Worm (Caenorhabditis elegans): Measurements from ENCODE around the gene F21C10.3.
A peak's percentile ranks its signal among the peaks of the same experiment; 100 is the strongest.

F21C10.3 gene

DNA sequence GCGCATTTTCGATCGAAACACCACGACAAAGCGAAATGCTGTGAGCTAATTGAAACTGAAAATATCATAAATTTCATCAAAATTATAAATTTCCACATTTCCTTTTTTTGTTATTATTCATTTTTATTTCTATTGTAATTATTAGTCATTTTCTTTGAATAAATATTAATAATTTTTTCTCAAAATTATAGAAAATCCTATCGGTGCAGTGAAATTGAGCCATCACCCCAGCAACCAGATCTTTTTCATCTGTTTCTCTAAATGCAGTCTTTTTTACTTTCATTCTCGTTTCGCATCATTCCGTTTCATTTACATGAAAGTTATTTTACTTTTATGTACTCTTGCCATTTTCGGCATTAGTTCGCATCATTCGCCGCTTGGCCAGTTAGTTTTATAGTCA lies 5.9 kb upstream of the F21C10.3 start, which contains the start of gene F21C10.13:
Gene F21C10.13 (plus strand): TSS at position 301 of the 400 bp plus-strand sequence.
- TF ChIP-seq swsn-7 (tag; optimal IDR thresholded peaks at IDR 0.05): no peak
- TF ChIP-seq efl-1 (optimal IDR thresholded peaks at IDR 0.05): no peak
- peak in 1 of 2 experiments; percentile 52 for TF ChIP-seq efl-1 (GFP tag; optimal IDR thresholded peaks at IDR 0.05 in 1 of 2)
- TF ChIP-seq skn-1 (tag; optimal IDR thresholded peaks at IDR 0.05): no peak
- TF ChIP-seq pag-3 (tag; optimal IDR thresholded peaks at IDR 0.05; ENCODE audit: borderline replicate concordance, insufficient read depth): no peak

- TF ChIP-seq hlh-4 (tag; optimal IDR thresholded peaks at IDR 0.05) (no peak), lin-14 (GFP tag; optimal IDR thresholded peaks at IDR 0.05) (no peak), lsy-2 (tag; optimal IDR thresholded peaks at IDR 0.05) (no peak), nhr-11 (tag; optimal IDR thresholded peaks at IDR 0.05) (no peak), mdl-1 (tag; optimal IDR thresholded peaks at IDR 0.05) (no peak), ztf-4 (tag; optimal IDR thresholded peaks at IDR 0.05) (no peak), nhr-76 (tag; optimal IDR thresholded peaks at IDR 0.05) (no peak), jun-1 (tag; optimal IDR thresholded peaks at IDR 0.05) (no peak), aly-2 (tag; optimal IDR thresholded peaks at IDR 0.05) (no peak), efl-1 (optimal IDR thresholded peaks at IDR 0.05) (no peak), efl-1 (GFP tag; optimal IDR thresholded peaks at IDR 0.05 in 1 of 2) (no peak), sptf-1 (tag; optimal IDR thresholded peaks at IDR 0.05) (no peak), egl-27 (tag; optimal IDR thresholded peaks at IDR 0.05) (no peak), C04F5.9 (tag; optimal IDR thresholded peaks at IDR 0.05) (no peak), ama-1 (optimal IDR thresholded peaks at IDR 0.05) (no peak), unc-86 (tag; optimal IDR thresholded peaks at IDR 0.05) (no peak), zag-1 (tag; optimal IDR thresholded peaks at IDR 0.05) (no peak), mep-1 (tag; optimal IDR thresholded peaks at IDR 0.05) (no peak), ets-5 (GFP tag; IDR thresholded peaks at IDR 0.05) (no peak), dpl-1 (GFP tag; optimal IDR thresholded peaks at IDR 0.05) (no peak)
Measured at ce11 chrV:9123186-9123585, 4.7 kb upstream of the F21C10.3 start, which contains the start of gene F21C10.11. Gene F21C10.11 (plus strand): TSS chrV:9123486.

- no peak for TF ChIP-seq elt-3 (tag; optimal IDR thresholded peaks at IDR 0.05)
- TF ChIP-seq ceh-88 (GFP tag; IDR thresholded peaks at IDR 0.05): no peak
- no peak for TF ChIP-seq mep-1 (tag; optimal IDR thresholded peaks at IDR 0.05)
- TF ChIP-seq pag-3 (tag; optimal IDR thresholded peaks at IDR 0.05; ENCODE audit: borderline replicate concordance, insufficient read depth): no peak
- no peak for TF ChIP-seq nhr-84 (tag; optimal IDR thresholded peaks at IDR 0.05)
- TF ChIP-seq F16B12.6 (tag; optimal IDR thresholded peaks at IDR 0.05): no peak
- no peak for TF ChIP-seq fkh-10 (GFP tag; optimal IDR thresholded peaks at IDR 0.05)
- no peak for TF ChIP-seq mab-9 (GFP tag; IDR thresholded peaks at IDR 0.05)
Measured at ce11 chrV:9124180-9124579, 3.7 kb upstream of the F21C10.3 start, which contains the start of gene F21C10.6. Gene F21C10.6 (plus strand): TSS chrV:9124480.

DNA sequence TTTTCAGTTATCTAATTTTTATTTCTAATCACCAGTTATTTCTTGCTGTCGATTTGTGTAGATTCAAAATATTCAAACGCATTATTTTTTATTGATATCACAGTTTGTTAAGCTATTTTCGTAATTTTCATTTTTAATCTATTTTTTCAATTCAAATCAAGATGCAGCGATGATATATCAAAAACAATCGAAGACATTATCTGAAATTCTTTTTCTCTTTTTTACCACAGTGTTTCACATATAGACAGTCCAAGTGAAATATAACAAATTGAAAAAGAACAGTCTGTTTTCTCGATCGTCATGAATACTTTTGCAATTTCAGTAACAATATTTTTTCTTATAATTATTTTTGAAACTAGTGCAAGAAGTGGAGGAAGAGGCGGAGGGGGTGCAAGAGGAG lies 2.5 kb upstream of the F21C10.3 start, which contains the start of gene F21C10.5:
Gene F21C10.5 (plus strand): TSS at position 301 of the 400 bp plus-strand sequence.
- TF ChIP-seq elt-3 (tag; optimal IDR thresholded peaks at IDR 0.05) (no peak), nhr-77 (tag; optimal IDR thresholded peaks at IDR 0.05) (no peak), lin-14 (GFP tag; optimal IDR thresholded peaks at IDR 0.05) (no peak), C34B4.2 (tag; optimal IDR thresholded peaks at IDR 0.05) (no peak), vab-15 (tag; optimal IDR thresholded peaks at IDR 0.05) (no peak), C16A3.4 (tag; optimal IDR thresholded peaks at IDR 0.05) (no peak), pag-3 (tag; optimal IDR thresholded peaks at IDR 0.05; ENCODE audit: borderline replicate concordance, insufficient read depth) (no peak), dpl-1 (GFP tag; optimal IDR thresholded peaks at IDR 0.05) (no peak)

- TF ChIP-seq mep-1 (tag; optimal IDR thresholded peaks at IDR 0.05): no peak
- TF ChIP-seq fkh-8 (tag; optimal IDR thresholded peaks at IDR 0.05): no peak
- TF ChIP-seq nhr-12 (tag; optimal IDR thresholded peaks at IDR 0.05): no peak
- TF ChIP-seq efl-1 (optimal IDR thresholded peaks at IDR 0.05): no peak
- TF ChIP-seq efl-1 (GFP tag; optimal IDR thresholded peaks at IDR 0.05 in 1 of 2): peak in 1 of 2 experiments; percentile 35
- TF ChIP-seq egl-27 (tag; optimal IDR thresholded peaks at IDR 0.05): no peak
- no peak for TF ChIP-seq nhr-84 (tag; optimal IDR thresholded peaks at IDR 0.05)
- TF ChIP-seq pax-3 (tag; optimal IDR thresholded peaks at IDR 0.05): no peak
Measured at ce11 chrV:9126316-9126715, 1.6 kb upstream of the F21C10.3 start, which contains the start of gene F21C10.4. Gene F21C10.4 (plus strand): TSS chrV:9126616.

All from whole organism, L1 larva.